Fruit fly (Drosophila melanogaster): Measurements from ENCODE around the gene IKKbeta.

The IKKbeta gene

dm6 chr3R:16034186-16034585 is 15.0 kb downstream of the IKKbeta start:
- no peak for TF ChIP-seq Smox (GFP tag; optimal IDR thresholded peaks at IDR 0.05)
- TF ChIP-seq eg (GFP tag; IDR thresholded peaks at IDR 0.05), result no peak
- TF ChIP-seq Sox14 (GFP tag; optimal IDR thresholded peaks at IDR 0.05), result no peak
- no peak for TF ChIP-seq svp (GFP tag)
- TF ChIP-seq Ets96B (tag; optimal IDR thresholded peaks at IDR 0.05), result no peak

dm6 chr3R:16033727-16034126 is 15.5 kb downstream of the IKKbeta start:
- TF ChIP-seq spab (GFP tag; optimal IDR thresholded peaks at IDR 0.05), result no peak
- no peak for TF ChIP-seq Sox15 (GFP tag; optimal IDR thresholded peaks at IDR 0.05)
- no peak for TF ChIP-seq fd85E (GFP tag; optimal IDR thresholded peaks at IDR 0.05)
- no peak for TF ChIP-seq esn (GFP tag; optimal IDR thresholded peaks at IDR 0.05)
- TF ChIP-seq CG3919 (GFP tag; optimal IDR thresholded peaks at IDR 0.05), result no peak
- TF ChIP-seq CG6808 (GFP tag; optimal IDR thresholded peaks at IDR 0.05), result no peak
- no peak for TF ChIP-seq CG8319 (GFP tag; optimal IDR thresholded peaks at IDR 0.05)
- TF ChIP-seq CG8119 (GFP tag; IDR thresholded peaks at IDR 0.05), result no peak
- no peak for TF ChIP-seq net (GFP tag; optimal IDR thresholded peaks at IDR 0.05)
- no peak for TF ChIP-seq dac (GFP tag; optimal IDR thresholded peaks at IDR 0.05)
- no peak for TF ChIP-seq salr (GFP tag; optimal IDR thresholded peaks at IDR 0.05)
- TF ChIP-seq dsx (GFP tag; optimal IDR thresholded peaks at IDR 0.05; ENCODE audit: poor library complexity, severe bottlenecking), result no peak
- TF ChIP-seq CG3032 (tag; optimal IDR thresholded peaks at IDR 0.05), result no peak
- TF ChIP-seq Sox14 (GFP tag; optimal IDR thresholded peaks at IDR 0.05), result no peak
- TF ChIP-seq acj6 (GFP tag; optimal IDR thresholded peaks at IDR 0.05), result no peak
- no peak for TF ChIP-seq CG15336 (GFP tag; IDR thresholded peaks at IDR 0.05)
- TF ChIP-seq Eip93F (GFP tag; optimal IDR thresholded peaks at IDR 0.05), result no peak
- TF ChIP-seq Lpt (GFP tag; optimal IDR thresholded peaks at IDR 0.05), result no peak
- no peak for TF ChIP-seq ss (GFP tag; optimal IDR thresholded peaks at IDR 0.05)
- TF ChIP-seq fkh (GFP tag; optimal IDR thresholded peaks at IDR 0.05), result no peak

- no peak for TF ChIP-seq CG6276 (GFP tag; optimal IDR thresholded peaks at IDR 0.05)
Measured at dm6 chr3R:16030445-16030844, 18.8 kb downstream of the IKKbeta start.

- TF ChIP-seq CG34406 (GFP tag; optimal IDR thresholded peaks at IDR 0.05) (no peak), CG32006 (GFP tag; optimal IDR thresholded peaks at IDR 0.05) (no peak)
Measured at dm6 chr3R:16029584-16029983, 19.6 kb downstream of the IKKbeta start.

- no peak for TF ChIP-seq Blimp-1 (GFP tag; optimal IDR thresholded peaks at IDR 0.05)
- TF ChIP-seq CG15336 (GFP tag; IDR thresholded peaks at IDR 0.05), result no peak
- no peak for TF ChIP-seq Hr39 (GFP tag; optimal IDR thresholded peaks at IDR 0.05)
- TF ChIP-seq CG6276 (GFP tag; optimal IDR thresholded peaks at IDR 0.05), result no peak
- no peak for TF ChIP-seq Sox102F (GFP tag; optimal IDR thresholded peaks at IDR 0.05)
- TF ChIP-seq CG4318 (GFP tag; optimal IDR thresholded peaks at IDR 0.05), result no peak
- no peak for TF ChIP-seq OdsH (GFP tag; optimal IDR thresholded peaks at IDR 0.05)
- no peak for TF ChIP-seq CG8119 (GFP tag; IDR thresholded peaks at IDR 0.05)
- TF ChIP-seq CG1621 (tag; optimal IDR thresholded peaks at IDR 0.05), result no peak
- TF ChIP-seq CG7368 (GFP tag; optimal IDR thresholded peaks at IDR 0.05), result no peak
- TF ChIP-seq Sox15 (GFP tag; optimal IDR thresholded peaks at IDR 0.05), result no peak
- TF ChIP-seq eg (GFP tag; IDR thresholded peaks at IDR 0.05), result no peak
- TF ChIP-seq Eip75B (GFP tag; optimal IDR thresholded peaks at IDR 0.05), result no peak
- TF ChIP-seq CG31627 (GFP tag; optimal IDR thresholded peaks at IDR 0.05), result no peak
- no peak for TF ChIP-seq topi (GFP tag; optimal IDR thresholded peaks at IDR 0.05)
- no peak for TF ChIP-seq CG6808 (GFP tag; optimal IDR thresholded peaks at IDR 0.05)
Measured at dm6 chr3R:16028651-16029050, 20.6 kb downstream of the IKKbeta start.
